Worm (Caenorhabditis elegans) whole organism, young adult: ENCODE data around the gene pvf-1.

Source experiments
- B0035.1 ChIP-seq: sonication (generic microtip); optimal IDR thresholded peaks from 2 replicates; lab custom pipeline; 2016; ENCODE audit warnings: missing genetic modification characterization, mild to moderate bottlenecking, missing compliant biosample characterization, missing genotype, missing genetic modification reagents
- F10E7.11 ChIP-seq: sonication (generic microtip); optimal IDR thresholded peaks from 2 replicates; lab custom pipeline; 2017; ENCODE audit warnings: mild to moderate bottlenecking, missing genetic modification characterization, moderate library complexity, missing compliant biosample characterization
- F22D6.2 ChIP-seq: sonication (generic microtip); optimal IDR thresholded peaks from 2 replicates; lab custom pipeline; 2016; ENCODE audit warnings: mild to moderate bottlenecking, missing genetic modification characterization, missing compliant biosample characterization
- F37B4.10 ChIP-seq: fragments of 200-800 bp; sonication (Bioruptor generic); IDR thresholded peaks from 2 replicates; pipeline ENCODE4 v1.3.6; 2022; ENCODE audit warnings: missing genetic modification characterization, missing compliant biosample characterization
- F49E8.2 ChIP-seq: sonication (generic microtip); optimal IDR thresholded peaks from 3 replicates; lab custom pipeline; 2017; ENCODE audit warnings: missing genetic modification characterization, mild to moderate bottlenecking, missing compliant biosample characterization, antibody characterized with exemption, moderate library complexity; ENCODE audit not compliant: insufficient read depth
- F52B5.7 ChIP-seq: sonication (generic microtip); optimal IDR thresholded peaks from 2 replicates; lab custom pipeline; 2016; ENCODE audit warnings: mild to moderate bottlenecking, missing genetic modification characterization, missing compliant biosample characterization
- ZK185.1 ChIP-seq: sonication (generic microtip); optimal IDR thresholded peaks from 2 replicates; lab custom pipeline; 2016; ENCODE audit warnings: mild to moderate bottlenecking, missing genetic modification characterization, missing compliant biosample characterization; ENCODE audit not compliant: poor library complexity, severe bottlenecking
- ama-1 ChIP-seq, 3 experiments: fragments of 150-350 bp in 1 of 3; sonication (generic microtip) in 2 of 3; optimal IDR thresholded peaks; 2 replicates each; lab custom pipeline; 2014 to 2018; ENCODE audit warnings: missing biosample characterization in 2 of 3, missing genetic modification characterization in 2 of 3, missing genetic modification reagents in 2 of 3
- attf-3 ChIP-seq: fragments of 200-800 bp; sonication (Bioruptor generic); conservative IDR thresholded peaks from 2 replicates; pipeline ENCODE4 v1.3.6; 2022; ENCODE audit warnings: missing genetic modification reagents, missing genetic modification characterization, missing compliant biosample characterization
- bed-1 ChIP-seq: fragments of 200-800 bp; sonication (Bioruptor generic); IDR thresholded peaks from 2 replicates; pipeline ENCODE4 v1.3.6; 2022; ENCODE audit warnings: missing genetic modification reagents, missing genetic modification characterization, missing compliant biosample characterization
- cebp-1 ChIP-seq, 2 experiments: fragments of 200-800 bp in 1 of 2; sonication (Bioruptor generic) in 1 of 2; sonication (generic microtip) in 1 of 2; IDR thresholded peaks in 1 of 2; optimal IDR thresholded peaks in 1 of 2; 2 replicates each; pipeline versions ENCODE4 v1.3.6 to Lab custom; 2017 to 2022; ENCODE audit warnings: missing compliant biosample characterization in 2 of 2, missing genetic modification characterization in 2 of 2, mild to moderate bottlenecking in 1 of 2, missing genetic modification reagents in 1 of 2, moderate library complexity in 1 of 2
- cebp-2 ChIP-seq: fragments of 200-800 bp; sonication (Bioruptor generic); IDR thresholded peaks from 2 replicates; pipeline ENCODE4 v1.3.6; 2022; ENCODE audit warnings: missing genetic modification characterization, missing compliant biosample characterization
- ceh-27 ChIP-seq: fragments of 200-800 bp; sonication (Bioruptor generic); optimal IDR thresholded peaks from 2 replicates; lab custom pipeline; 2018; ENCODE audit warnings: mild to moderate bottlenecking, missing genetic modification characterization, moderate library complexity, missing compliant biosample characterization
- ceh-58 ChIP-seq: fragments of 200-800 bp; sonication (Bioruptor generic); IDR thresholded peaks from 2 replicates; pipeline ENCODE4 v1.3.6; 2022; ENCODE audit warnings: missing genetic modification characterization, missing compliant biosample characterization
- ceh-79 ChIP-seq: sonication (generic microtip); optimal IDR thresholded peaks from 2 replicates; lab custom pipeline; 2017; ENCODE audit warnings: mild to moderate bottlenecking, missing genetic modification characterization, missing compliant biosample characterization
- die-1 ChIP-seq: sonication (generic microtip); optimal IDR thresholded peaks from 2 replicates; lab custom pipeline; 2016; ENCODE audit warnings: missing genotype, mild to moderate bottlenecking, missing genetic modification characterization, missing compliant biosample characterization
- efl-1 ChIP-seq: fragments of 150-350 bp; optimal IDR thresholded peaks from 2 replicates; lab custom pipeline; 2014; ENCODE audit warnings: missing biosample characterization, missing genetic modification reagents, missing genetic modification characterization
- ekl-4 ChIP-seq: fragments of 200-800 bp; sonication (Bioruptor generic); IDR thresholded peaks from 2 replicates; pipeline ENCODE4 v1.3.6; 2022; ENCODE audit warnings: missing genetic modification reagents, missing genetic modification characterization, missing compliant biosample characterization
- him-1 ChIP-seq: sonication (generic microtip); optimal IDR thresholded peaks from 2 replicates; lab custom pipeline; 2016; ENCODE audit warnings: missing genotype, missing genetic modification reagents, missing genetic modification characterization, missing compliant biosample characterization
- hmg-20 ChIP-seq: fragments of 200-800 bp; sonication (Bioruptor generic); IDR thresholded peaks from 2 replicates; pipeline ENCODE4 v1.3.6; 2022; ENCODE audit warnings: missing genetic modification reagents, missing genetic modification characterization, missing compliant biosample characterization
- hrde-1 ChIP-seq: sonication (generic microtip); optimal IDR thresholded peaks from 2 replicates; lab custom pipeline; 2016; ENCODE audit warnings: missing genetic modification characterization, mild to moderate bottlenecking, missing compliant biosample characterization, moderate library complexity, missing genotype, missing genetic modification reagents, borderline replicate concordance
- hsf-1 ChIP-seq: fragments of 200-800 bp; sonication (Bioruptor generic); IDR thresholded peaks from 2 replicates; pipeline ENCODE4 v1.3.6; 2022; ENCODE audit warnings: missing genetic modification reagents, missing genetic modification characterization, missing compliant biosample characterization
- lag-1 ChIP-seq: fragments of 200-800 bp; sonication (Bioruptor generic); IDR thresholded peaks from 2 replicates; pipeline ENCODE4 v1.3.6; 2022; ENCODE audit warnings: missing genetic modification reagents, missing genetic modification characterization, missing compliant biosample characterization
- let-526 ChIP-seq: fragments of 200-800 bp; sonication (Bioruptor generic); IDR thresholded peaks from 2 replicates; pipeline ENCODE4 v1.3.6; 2022; ENCODE audit warnings: missing genetic modification reagents, missing genetic modification characterization, missing compliant biosample characterization
- lir-1 ChIP-seq: fragments of 200-800 bp; sonication (Bioruptor generic); conservative IDR thresholded peaks from 2 replicates; pipeline ENCODE4 v1.3.6; 2022; ENCODE audit warnings: missing genetic modification reagents, missing genetic modification characterization, missing compliant biosample characterization
- madf-3 ChIP-seq: fragments of 200-800 bp; sonication (Bioruptor generic); IDR thresholded peaks from 2 replicates; pipeline ENCODE4 v1.3.6; 2022; ENCODE audit warnings: missing genetic modification reagents, missing genetic modification characterization, missing compliant biosample characterization
- madf-8 ChIP-seq: fragments of 200-800 bp; sonication (Bioruptor generic); conservative IDR thresholded peaks from 2 replicates; pipeline ENCODE4 v1.3.6; 2022; ENCODE audit warnings: missing genetic modification reagents, missing genetic modification characterization, missing compliant biosample characterization
- mxl-1 ChIP-seq: sonication (generic microtip); optimal IDR thresholded peaks from 2 replicates; lab custom pipeline; 2016; ENCODE audit warnings: missing genetic modification characterization, missing compliant biosample characterization
- nfya-2 ChIP-seq: fragments of 200-800 bp; sonication (Bioruptor generic); IDR thresholded peaks from 2 replicates; pipeline ENCODE4 v1.3.6; 2022; ENCODE audit warnings: missing genetic modification reagents, missing genetic modification characterization, missing compliant biosample characterization
- nhr-120 ChIP-seq: fragments of 200-800 bp; sonication (Bioruptor generic); IDR thresholded peaks from 2 replicates; pipeline ENCODE4 v1.3.6; 2022; ENCODE audit warnings: missing genetic modification characterization, missing compliant biosample characterization
- nhr-179 ChIP-seq: sonication (generic microtip); optimal IDR thresholded peaks from 2 replicates; lab custom pipeline; 2016; ENCODE audit warnings: mild to moderate bottlenecking, missing genetic modification characterization, missing compliant biosample characterization
- nhr-27 ChIP-seq: fragments of 200-800 bp; sonication (Bioruptor generic); optimal IDR thresholded peaks from 2 replicates; lab custom pipeline; 2018; ENCODE audit warnings: mild to moderate bottlenecking, missing genetic modification characterization, moderate library complexity, missing compliant biosample characterization
- nhr-80 ChIP-seq: sonication (generic microtip); optimal IDR thresholded peaks from 2 replicates; lab custom pipeline; 2016; ENCODE audit warnings: missing genetic modification characterization, missing compliant biosample characterization
- rec-8 ChIP-seq, 2 experiments: sonication (generic microtip); optimal IDR thresholded peaks; 2 replicates each; lab custom pipeline; 2016; ENCODE audit warnings: mild to moderate bottlenecking in 2 of 2, missing genetic modification characterization in 2 of 2, missing genetic modification reagents in 2 of 2, missing genotype in 2 of 2, missing biosample characterization in 1 of 2, missing compliant biosample characterization in 1 of 2, moderate library complexity in 1 of 2
- snpc-1.3 ChIP-seq: sonication (generic microtip); optimal IDR thresholded peaks from 2 replicates; lab custom pipeline; 2017; ENCODE audit warnings: missing genetic modification characterization, mild to moderate bottlenecking, missing compliant biosample characterization, antibody characterized with exemption, moderate library complexity, missing genotype, missing genetic modification reagents; ENCODE audit not compliant: insufficient read depth
- snpc-3.4 ChIP-seq: sonication (generic microtip); optimal IDR thresholded peaks from 2 replicates; lab custom pipeline; 2017; ENCODE audit warnings: missing genetic modification characterization, mild to moderate bottlenecking, missing compliant biosample characterization, antibody characterized with exemption, moderate library complexity, missing genotype, missing genetic modification reagents
- somi-1 ChIP-seq: fragments of 200-800 bp; sonication (Bioruptor generic); optimal IDR thresholded peaks from 2 replicates; lab custom pipeline; 2018; ENCODE audit warnings: mild to moderate bottlenecking, missing genetic modification characterization, missing compliant biosample characterization
- sptf-2 ChIP-seq: fragments of 200-800 bp; sonication (Bioruptor generic); optimal IDR thresholded peaks from 2 replicates; lab custom pipeline; 2018; ENCODE audit warnings: mild to moderate bottlenecking, missing genetic modification characterization, missing compliant biosample characterization
- tbp1 ChIP-seq: fragments of 200-800 bp; sonication (Bioruptor generic); optimal IDR thresholded peaks from 2 replicates; lab custom pipeline; 2018; ENCODE audit warnings: mild to moderate bottlenecking, missing genetic modification characterization, missing compliant biosample characterization
- tbx-9 ChIP-seq: sonication (generic microtip); optimal IDR thresholded peaks from 2 replicates; lab custom pipeline; 2016; ENCODE audit warnings: borderline replicate concordance, missing genetic modification characterization, inconsistent platforms, missing compliant biosample characterization
- tlf-1 ChIP-seq: fragments of 200-800 bp; sonication (Bioruptor generic); optimal IDR thresholded peaks from 2 replicates; lab custom pipeline; 2018; ENCODE audit warnings: mild to moderate bottlenecking, missing genetic modification characterization, missing compliant biosample characterization
- unc-130 ChIP-seq: sonication (generic microtip); optimal IDR thresholded peaks from 2 replicates; lab custom pipeline; 2016; ENCODE audit warnings: missing genetic modification reagents, missing genetic modification characterization, missing compliant biosample characterization
- zim-3 ChIP-seq: sonication (generic microtip); optimal IDR thresholded peaks from 2 replicates; lab custom pipeline; 2017; ENCODE audit warnings: mild to moderate bottlenecking, missing genetic modification characterization, moderate library complexity, missing compliant biosample characterization
- ztf-25 ChIP-seq: fragments of 200-800 bp; sonication (Bioruptor generic); IDR thresholded peaks from 2 replicates; pipeline ENCODE4 v1.3.6; 2022; ENCODE audit warnings: missing genetic modification reagents, missing genetic modification characterization, missing compliant biosample characterization
- ztf-26 ChIP-seq: sonication (generic microtip); optimal IDR thresholded peaks from 2 replicates; lab custom pipeline; 2017; ENCODE audit warnings: missing genetic modification characterization, missing compliant biosample characterization
- ztf-28 ChIP-seq: fragments of 200-800 bp; sonication (Bioruptor generic); IDR thresholded peaks from 2 replicates; pipeline ENCODE4 v1.3.6; 2022; ENCODE audit warnings: missing genetic modification reagents, missing genetic modification characterization, missing compliant biosample characterization

The pvf-1 gene

ce11 chrIII:1860129-1860528 lies 36.0 kb upstream of the pvf-1 start, which contains the start of gene ttc-7:
ttc-7 (plus strand) TSS chrIII:1860429.
- no peak for TF ChIP-seq nhr-27
- no peak for TF ChIP-seq ztf-25 (GFP tag; lab: Robert Waterston, UW)
- TF ChIP-seq lag-1 (GFP tag; lab: Robert Waterston, UW) = no peak
- TF ChIP-seq tbx-9 = no peak
- no peak for TF ChIP-seq nfya-2 (GFP tag; lab: Robert Waterston, UW)
- no peak for TF ChIP-seq attf-3 (GFP tag; lab: Robert Waterston, UW)
- no peak for TF ChIP-seq die-1 (tag; lab: Kevin White, UChicago)
- no peak for TF ChIP-seq F10E7.11 (tag; lab: Kevin White, UChicago)
- TF ChIP-seq ekl-4 (GFP tag; lab: Robert Waterston, UW) = no peak
- no peak for TF ChIP-seq ama-1 (optimal IDR thresholded peaks at IDR 0.05; lab: Kevin White, UChicago)
- TF ChIP-seq ama-1 (GFP tag; optimal IDR thresholded peaks at IDR 0.05; lab: Kevin White, UChicago) = no peak
- no peak for TF ChIP-seq tbp1 (GFP tag; lab: Kevin White, UChicago)
- no peak for TF ChIP-seq nhr-120 (GFP tag; lab: Robert Waterston, UW)
- TF ChIP-seq madf-8 (GFP tag; lab: Robert Waterston, UW) = no peak
- TF ChIP-seq F22D6.2 (tag; lab: Kevin White, UChicago) = no peak
- TF ChIP-seq ceh-58 (GFP tag; lab: Robert Waterston, UW) = no peak
- TF ChIP-seq cebp-1 (GFP tag; IDR thresholded peaks at IDR 0.05; lab: Robert Waterston, UW) = no peak
- TF ChIP-seq cebp-1 (tag; optimal IDR thresholded peaks at IDR 0.05; lab: Kevin White, UChicago) = no peak
- no peak for TF ChIP-seq ceh-79 (tag; lab: Kevin White, UChicago)
- no peak for TF ChIP-seq mxl-1 (tag; lab: Kevin White, UChicago)
- TF ChIP-seq hsf-1 (GFP tag; lab: Robert Waterston, UW) = no peak
- TF ChIP-seq tlf-1 (GFP tag; lab: Kevin White, UChicago) = no peak

- TF ChIP-seq nhr-179 = no peak
- TF ChIP-seq hrde-1 (tag; lab: Kevin White, UChicago) = peak; percentile 86
- TF ChIP-seq ztf-26 = peak; percentile 93
- peak; percentile 93 for TF ChIP-seq hmg-20 (GFP tag; lab: Robert Waterston, UW)
- peak; percentile 78 for TF ChIP-seq somi-1 (GFP tag; lab: Kevin White, UChicago)
- TF ChIP-seq nhr-80 (tag; lab: Kevin White, UChicago) = peak; percentile 47
- peak; percentile 86 for TF ChIP-seq lir-1 (GFP tag; lab: Robert Waterston, UW)
- no peak for TF ChIP-seq ZK185.1 (tag; lab: Kevin White, UChicago)
- TF ChIP-seq ekl-4 (GFP tag; lab: Robert Waterston, UW) = peak; percentile 98
- peak; percentile 82 for TF ChIP-seq F22D6.2 (tag; lab: Kevin White, UChicago)
- TF ChIP-seq F49E8.2 (tag; lab: Kevin White, UChicago) = peak; percentile 78
- peak; percentile 86 for TF ChIP-seq ceh-27 (GFP tag; lab: Kevin White, UChicago)
- no peak for TF ChIP-seq F37B4.10
- TF ChIP-seq snpc-1.3 (tag; lab: Kevin White, UChicago) = peak; percentile 86
- no peak for TF ChIP-seq bed-1 (GFP tag; lab: Robert Waterston, UW)
- TF ChIP-seq zim-3 = peak; percentile 75
- 0 out of 2 replicates have a peak, but pooled peaks have one; percentile 58 for TF ChIP-seq ztf-28 (GFP tag; lab: Robert Waterston, UW)
- TF ChIP-seq let-526 = peak; percentile 65; the same call in 1 of the 2 replicates
- peak; percentile 95 for TF ChIP-seq madf-3 (GFP tag; lab: Robert Waterston, UW)
- peak; percentile 95 for TF ChIP-seq efl-1
- peak in 1 of 2 experiments; percentile 53 for TF ChIP-seq rec-8 (tag; optimal IDR thresholded peaks at IDR 0.05; lab: Kevin White, UChicago)
- TF ChIP-seq snpc-3.4 (tag; lab: Kevin White, UChicago) = peak; percentile 96
- TF ChIP-seq sptf-2 = peak; percentile 72
- peak; percentile 79 for TF ChIP-seq F52B5.7
- peak; percentile 94; the same call in 1 of the 2 replicates for TF ChIP-seq cebp-2 (GFP tag; lab: Robert Waterston, UW)
- TF ChIP-seq B0035.1 = peak; percentile 81
- TF ChIP-seq nfya-2 (GFP tag; lab: Robert Waterston, UW) = 0 out of 2 replicates have a peak, but pooled peaks have one; percentile 85
- peak; percentile 54 for TF ChIP-seq unc-130
- TF ChIP-seq him-1 (tag; lab: Kevin White, UChicago) = peak; percentile 72
Observed at ce11 chrIII:1859532-1859931, 35.4 kb upstream of the pvf-1 start, which contains the start of gene ddp-1. ddp-1 (plus strand) TSS chrIII:1859888.
